Worm (Caenorhabditis elegans) whole organism, L2 larva: ENCODE data around the gene C32A9.1.

ENCODE experiments used
- aly-2 ChIP-seq: fragments of 150-350 bp; optimal IDR thresholded peaks from 2 replicates; lab custom pipeline; 2014; ENCODE audit warnings: missing biosample characterization, missing genetic modification characterization
- ama-1 ChIP-seq: fragments of 150-350 bp; optimal IDR thresholded peaks from 2 replicates; lab custom pipeline; 2018; ENCODE audit warnings: inconsistent platforms
- elt-3 ChIP-seq: sonication (generic microtip); optimal IDR thresholded peaks from 2 replicates; lab custom pipeline; 2017; ENCODE audit warnings: missing biosample characterization, missing genetic modification characterization
- gmeb-1 ChIP-seq: fragments of 150-350 bp; optimal IDR thresholded peaks from 2 replicates; lab custom pipeline; 2014; ENCODE audit warnings: missing biosample characterization, missing genetic modification characterization
- lin-11 ChIP-seq: fragments of 150-350 bp; sonication (generic microtip); optimal IDR thresholded peaks from 2 replicates; lab custom pipeline; 2014; ENCODE audit warnings: missing biosample characterization, missing genetic modification characterization, inconsistent platforms, mixed read lengths
- mab-5 ChIP-seq: fragments of 150-350 bp; optimal IDR thresholded peaks from 2 replicates; lab custom pipeline; 2014; ENCODE audit warnings: missing biosample characterization, missing genetic modification characterization
- nhr-12 ChIP-seq: fragments of 150-350 bp; optimal IDR thresholded peaks from 2 replicates; lab custom pipeline; 2014; ENCODE audit warnings: missing biosample characterization, missing genetic modification characterization
- nhr-237 ChIP-seq: fragments of 150-350 bp; optimal IDR thresholded peaks from 2 replicates; lab custom pipeline; 2014; ENCODE audit warnings: missing biosample characterization, missing genetic modification characterization
- skn-1 ChIP-seq: sonication (generic microtip); optimal IDR thresholded peaks from 2 replicates; lab custom pipeline; 2017; ENCODE audit warnings: missing biosample characterization, missing genetic modification characterization
- snpc-4 ChIP-seq: fragments of 150-350 bp; optimal IDR thresholded peaks from 2 replicates; lab custom pipeline; 2014; ENCODE audit warnings: missing biosample characterization, missing genetic modification characterization
- unc-55 ChIP-seq: fragments of 150-350 bp; sonication (generic microtip); optimal IDR thresholded peaks from 3 replicates; lab custom pipeline; 2014; ENCODE audit warnings: missing biosample characterization, missing genetic modification reagents, missing genetic modification characterization
- ztf-11 ChIP-seq: sonication (generic microtip); optimal IDR thresholded peaks from 2 replicates; lab custom pipeline; 2017; ENCODE audit warnings: missing biosample characterization, missing genetic modification characterization

DNA sequence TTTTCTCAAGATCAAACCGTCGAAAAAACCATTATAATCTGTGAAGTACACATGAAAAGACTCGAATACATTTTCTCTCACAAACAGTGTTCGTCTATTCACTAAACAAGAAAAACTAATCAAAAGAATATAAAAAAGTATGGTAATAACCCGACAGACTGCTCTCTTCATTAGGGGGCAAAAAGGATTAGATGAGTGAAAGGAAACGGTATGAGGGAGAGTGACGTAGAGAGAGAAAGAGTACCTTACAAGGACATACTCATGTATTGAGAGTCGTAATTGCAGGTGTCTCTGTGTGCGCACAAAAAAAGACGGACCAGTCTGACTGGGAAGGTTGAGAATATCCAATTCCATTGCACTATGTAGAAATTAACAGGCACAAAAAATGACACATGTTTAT is 10.2 kb downstream of the C32A9.1 start:
- TF ChIP-seq unc-55 (GFP tag; lab: Kevin White, UChicago) (no peak), gmeb-1 (tag; lab: Kevin White, UChicago) (no peak), snpc-4 (no peak), skn-1 (tag; lab: Kevin White, UChicago) (no peak), ztf-11 (no peak), elt-3 (no peak), lin-11 (tag; lab: Kevin White, UChicago) (no peak), nhr-237 (tag; lab: Kevin White, UChicago) (no peak), nhr-12 (tag; lab: Kevin White, UChicago) (no peak), aly-2 (tag; lab: Kevin White, UChicago) (no peak), mab-5 (tag; lab: Kevin White, UChicago) (no peak), ama-1 (lab: Kevin White, UChicago) (no peak)
